Fruit fly (Drosophila melanogaster): Measurements from ENCODE around the gene Ibf2.

Gene Ibf2

DNA sequence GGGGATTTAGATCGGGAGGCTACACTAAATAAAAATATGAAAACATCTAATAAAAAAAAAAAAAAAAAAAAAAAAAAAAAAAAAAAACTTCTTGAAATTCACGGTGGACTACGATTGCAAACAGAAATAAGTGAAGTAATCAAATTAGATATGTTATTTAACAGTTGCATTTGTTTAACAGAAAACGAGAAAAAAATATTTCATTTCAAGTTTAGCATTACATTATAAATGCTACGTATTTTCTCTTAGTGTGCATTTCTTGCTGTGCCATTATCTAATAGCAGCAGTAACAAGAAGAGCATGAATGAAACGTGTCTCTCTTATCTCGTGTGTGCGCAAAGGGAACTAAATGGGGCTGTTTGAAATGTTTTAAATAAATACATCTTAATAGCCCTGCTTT lies 33.5 kb downstream of the Ibf2 start (continued):
- TF ChIP-seq wdn (GFP tag; IDR thresholded peaks at IDR 0.05): peak; percentile 46; the same call in 1 of the 2 replicates
- peak; percentile 49 for TF ChIP-seq CG3838 (GFP tag; optimal IDR thresholded peaks at IDR 0.05)
- no peak for TF ChIP-seq dimm (GFP tag; IDR thresholded peaks at IDR 0.05)
- peak; percentile 87 for TF ChIP-seq CG11695 (GFP tag; IDR thresholded peaks at IDR 0.05)
- no peak for TF ChIP-seq CG13894 (tag; optimal IDR thresholded peaks at IDR 0.05)
- TF ChIP-seq CG8089 (GFP tag; optimal IDR thresholded peaks at IDR 0.05): peak; percentile 39
- TF ChIP-seq bcd (GFP tag; optimal IDR thresholded peaks at IDR 0.05): peak; percentile 49
- TF ChIP-seq ro (GFP tag; IDR thresholded peaks at IDR 0.05): no peak
- TF ChIP-seq Max (GFP tag; optimal IDR thresholded peaks at IDR 0.05): peak; percentile 61
- TF ChIP-seq CG14710 (tag; optimal IDR thresholded peaks at IDR 0.05): peak; percentile 53
- no peak for TF ChIP-seq pfk (GFP tag; optimal IDR thresholded peaks at IDR 0.05)
- TF ChIP-seq ranshi (GFP tag; IDR thresholded peaks at IDR 0.05): peak; percentile 65; the same call in 1 of the 2 replicates
- TF ChIP-seq B-H2 (GFP tag; optimal IDR thresholded peaks at IDR 0.05): no peak
- TF ChIP-seq CG8388 (GFP tag; optimal IDR thresholded peaks at IDR 0.05): peak; percentile 69
- TF ChIP-seq CG15601 (tag; optimal IDR thresholded peaks at IDR 0.05): peak; percentile 44
- TF ChIP-seq CG6813 (GFP tag; optimal IDR thresholded peaks at IDR 0.05): peak; percentile 55
- TF ChIP-seq Neu2 (GFP tag; optimal IDR thresholded peaks at IDR 0.05; ENCODE audit: borderline replicate concordance): no peak
- TF ChIP-seq bab2 (GFP tag; optimal IDR thresholded peaks at IDR 0.05): peak; percentile 44
- peak; percentile 9 for TF ChIP-seq repo (GFP tag; optimal IDR thresholded peaks at IDR 0.05)
- peak; percentile 28 for TF ChIP-seq Jarid2 (GFP tag; optimal IDR thresholded peaks at IDR 0.05)
- no peak for TF ChIP-seq h (optimal IDR thresholded peaks at IDR 0.05)
- no peak for TF ChIP-seq hbn (GFP tag; IDR thresholded peaks at IDR 0.05; ENCODE audit: partially characterized antibody)
- peak; percentile 82 for TF ChIP-seq fd96Cb (tag; optimal IDR thresholded peaks at IDR 0.05)
- TF ChIP-seq lov (optimal IDR thresholded peaks at IDR 0.05): no peak
- TF ChIP-seq lov (GFP tag; IDR thresholded peaks at IDR 0.05): no peak
- TF ChIP-seq zen (tag; optimal IDR thresholded peaks at IDR 0.05): peak; percentile 49
- no peak for TF ChIP-seq CrebB (tag; optimal IDR thresholded peaks at IDR 0.05)
- no peak for TF ChIP-seq Elba2 (GFP tag; optimal IDR thresholded peaks at IDR 0.05)
- no peak for TF ChIP-seq ap (GFP tag; IDR thresholded peaks at IDR 0.05)
- TF ChIP-seq gem (tag; optimal IDR thresholded peaks at IDR 0.05): peak; percentile 88
- no peak for TF ChIP-seq CG16813 (GFP tag; IDR thresholded peaks at IDR 0.05; ENCODE audit: partially characterized antibody)
- peak; percentile 78; the same call in 1 of the 3 replicates for TF ChIP-seq H15 (GFP tag; IDR thresholded peaks at IDR 0.05)
- TF ChIP-seq CG2116 (GFP tag; optimal IDR thresholded peaks at IDR 0.05): peak; percentile 26
- TF ChIP-seq stc (GFP tag; IDR thresholded peaks at IDR 0.05): peak; percentile 76
- TF ChIP-seq ATbp (GFP tag; optimal IDR thresholded peaks at IDR 0.05): peak; percentile 69
- TF ChIP-seq CG31441 (GFP tag; IDR thresholded peaks at IDR 0.05): peak; percentile 80
- TF ChIP-seq Med (GFP tag): peak; percentile 67
- no peak for TF ChIP-seq Doc3 (GFP tag; IDR thresholded peaks at IDR 0.05; ENCODE audit: partially characterized antibody)
- TF ChIP-seq ems (GFP tag; optimal IDR thresholded peaks at IDR 0.05): peak; percentile 16
- peak; percentile 59 for TF ChIP-seq CG16863 (GFP tag; optimal IDR thresholded peaks at IDR 0.05)
- no peak for TF ChIP-seq CG9215 (GFP tag; IDR thresholded peaks at IDR 0.05)
- no peak for TF ChIP-seq sc (optimal IDR thresholded peaks at IDR 0.05)
- TF ChIP-seq sc (GFP tag; optimal IDR thresholded peaks at IDR 0.05): peak; percentile 20
- peak; percentile 36 for TF ChIP-seq CG30020 (tag; optimal IDR thresholded peaks at IDR 0.05)
- no peak for TF ChIP-seq Myb (GFP tag; optimal IDR thresholded peaks at IDR 0.05)
- peak; percentile 72 for TF ChIP-seq CG10979 (tag; optimal IDR thresholded peaks at IDR 0.05)
- TF ChIP-seq CG9797 (GFP tag; optimal IDR thresholded peaks at IDR 0.05): no peak
- peak; percentile 70 for TF ChIP-seq psq (GFP tag; optimal IDR thresholded peaks at IDR 0.05)
- no peak for TF ChIP-seq YL-1 (GFP tag; optimal IDR thresholded peaks at IDR 0.05)
- TF ChIP-seq CG12391 (tag; optimal IDR thresholded peaks at IDR 0.05): peak; percentile 54
- TF ChIP-seq CG12071 (GFP tag; optimal IDR thresholded peaks at IDR 0.05): no peak

Data from whole organism, embryonic.